Fruit fly (Drosophila melanogaster) whole organism, embryonic: ENCODE measurements around the gene CG32189.

Experiments
- CG10209 ChIP-seq: fragments of 200-800 bp; sonication (Bioruptor generic); optimal IDR thresholded peaks from 3 replicates; lab custom pipeline; 2017; ENCODE audit warnings: missing biosample characterization, mild to moderate bottlenecking, missing genetic modification characterization, missing genetic modification reagents
- CG1024 ChIP-seq: fragments of 200-800 bp; sonication (Bioruptor generic); IDR thresholded peaks from 2 replicates; pipeline ENCODE4 v1.3.6; 2022; ENCODE audit warnings: missing biosample characterization, missing genetic modification characterization
- CG10462 ChIP-seq: fragments of 200-800 bp; sonication (Bioruptor generic); optimal IDR thresholded peaks from 2 replicates; lab custom pipeline; 2016; ENCODE audit warnings: missing biosample characterization, missing genetic modification characterization
- CG11456 ChIP-seq: fragments of 200-800 bp; sonication (Bioruptor generic); IDR thresholded peaks from 3 replicates; pipeline ENCODE4 v1.3.6; 2022; ENCODE audit warnings: missing biosample characterization, missing genetic modification characterization
- CG12155 ChIP-seq: fragments of 200-800 bp; sonication (Bioruptor generic); optimal IDR thresholded peaks from 3 replicates; lab custom pipeline; 2016; ENCODE audit warnings: missing biosample characterization, missing genetic modification characterization
- CG12236 ChIP-seq: fragments of 200-800 bp; sonication (Bioruptor generic); optimal IDR thresholded peaks from 2 replicates; lab custom pipeline; 2016; ENCODE audit warnings: missing biosample characterization, missing genetic modification characterization
- CG12942 ChIP-seq: fragments of 200-800 bp; sonication (Bioruptor generic); optimal IDR thresholded peaks from 3 replicates; lab custom pipeline; 2016; ENCODE audit warnings: missing biosample characterization, missing genetic modification characterization
- CG13123 ChIP-seq: fragments of 200-800 bp; sonication (Bioruptor generic); optimal IDR thresholded peaks from 2 replicates; lab custom pipeline; 2016; ENCODE audit warnings: missing biosample characterization, missing genetic modification characterization
- CG13894 ChIP-seq: fragments of 200-800 bp; sonication (Bioruptor generic); optimal IDR thresholded peaks from 3 replicates; lab custom pipeline; 2018; ENCODE audit warnings: missing biosample characterization, mild to moderate bottlenecking, missing genetic modification characterization, moderate library complexity
- CG1647 ChIP-seq: fragments of 200-800 bp; sonication (Bioruptor generic); optimal IDR thresholded peaks from 3 replicates; lab custom pipeline; 2016; ENCODE audit warnings: missing biosample characterization, missing genetic modification characterization
- CG16779 ChIP-seq: fragments of 200-800 bp; sonication (Bioruptor generic); IDR thresholded peaks from 2 replicates; pipeline ENCODE4 v1.3.6; 2022; ENCODE audit warnings: missing biosample characterization, missing genetic modification characterization
- CG17186 ChIP-seq: fragments of 200-800 bp; sonication (Bioruptor generic); optimal IDR thresholded peaks from 3 replicates; lab custom pipeline; 2017; ENCODE audit warnings: missing biosample characterization, missing genetic modification reagents, missing genetic modification characterization
- CG18262 ChIP-seq: fragments of 200-800 bp; optimal IDR thresholded peaks from 3 replicates; lab custom pipeline; 2019; ENCODE audit warnings: missing biosample characterization, mild to moderate bottlenecking, missing genetic modification characterization, moderate library complexity
- CG2116 ChIP-seq: fragments of 200-800 bp; sonication (Bioruptor generic); optimal IDR thresholded peaks from 3 replicates; lab custom pipeline; 2018; ENCODE audit warnings: missing biosample characterization, mild to moderate bottlenecking, missing genetic modification characterization
- CG2199 ChIP-seq: fragments of 200-800 bp; sonication (Bioruptor generic); IDR thresholded peaks from 3 replicates; pipeline ENCODE4 v1.3.6; 2022; ENCODE audit warnings: missing biosample characterization, missing genetic modification characterization
- CG34422 ChIP-seq: fragments of 200-800 bp; sonication (Bioruptor generic); IDR thresholded peaks from 3 replicates; pipeline ENCODE4 v1.3.6; 2022; ENCODE audit warnings: missing biosample characterization, missing genetic modification characterization
- CG5180 ChIP-seq: fragments of 200-800 bp; sonication (Bioruptor generic); optimal IDR thresholded peaks from 3 replicates; lab custom pipeline; 2017; ENCODE audit warnings: missing biosample characterization, missing genetic modification characterization, mild to moderate bottlenecking, moderate library complexity, missing genetic modification reagents
- CG6813 ChIP-seq: fragments of 200-800 bp; sonication (Bioruptor generic); optimal IDR thresholded peaks from 2 replicates; lab custom pipeline; 2017; ENCODE audit warnings: missing biosample characterization, missing genetic modification characterization, mild to moderate bottlenecking, moderate library complexity, missing genetic modification reagents
- CG7271 ChIP-seq: fragments of 200-800 bp; sonication (Bioruptor generic); optimal IDR thresholded peaks from 2 replicates; lab custom pipeline; 2018; ENCODE audit warnings: missing biosample characterization, mild to moderate bottlenecking, missing genetic modification characterization, moderate library complexity
- CG7786 ChIP-seq: fragments of 200-800 bp; sonication (Bioruptor generic); optimal IDR thresholded peaks from 2 replicates; lab custom pipeline; 2016; ENCODE audit warnings: missing biosample characterization, missing genetic modification characterization
- CG9215 ChIP-seq: fragments of 200-800 bp; sonication (Bioruptor generic); IDR thresholded peaks from 2 replicates; pipeline ENCODE4 v1.3.6; 2022; ENCODE audit warnings: missing biosample characterization, missing genetic modification characterization
- Dad ChIP-seq: fragments of 200-800 bp; sonication (Bioruptor generic); optimal IDR thresholded peaks from 3 replicates; lab custom pipeline; 2016; ENCODE audit warnings: missing biosample characterization, missing genetic modification characterization
- Dbx ChIP-seq: fragments of 200-800 bp; sonication (Bioruptor generic); IDR thresholded peaks from 3 replicates; pipeline ENCODE4 v1.3.6; 2022; ENCODE audit warnings: missing biosample characterization, missing genetic modification characterization
- Dip3 ChIP-seq: fragments of 200-800 bp; sonication (Bioruptor generic); optimal IDR thresholded peaks from 3 replicates; lab custom pipeline; 2016; ENCODE audit warnings: missing biosample characterization, missing genetic modification characterization
- ERR ChIP-seq: fragments of 200-800 bp; sonication (Bioruptor generic); optimal IDR thresholded peaks from 2 replicates; lab custom pipeline; 2016; ENCODE audit warnings: missing biosample characterization, missing genetic modification characterization
- Fer2 ChIP-seq: fragments of 200-800 bp; sonication (Bioruptor generic); optimal IDR thresholded peaks from 2 replicates; lab custom pipeline; 2018; ENCODE audit warnings: missing biosample characterization, mild to moderate bottlenecking, missing genetic modification characterization, moderate library complexity
- H2.0 ChIP-seq: fragments of 200-800 bp; sonication (Bioruptor generic); IDR thresholded peaks from 2 replicates; pipeline ENCODE4 v1.3.6; 2022; ENCODE audit warnings: missing biosample characterization, missing genetic modification characterization
- Hey ChIP-seq: fragments of 200-800 bp; sonication (Bioruptor generic); optimal IDR thresholded peaks from 3 replicates; lab custom pipeline; 2018; ENCODE audit warnings: missing biosample characterization, mild to moderate bottlenecking, missing genetic modification characterization
- Hmr ChIP-seq: fragments of 200-800 bp; sonication (Bioruptor generic); optimal IDR thresholded peaks from 3 replicates; lab custom pipeline; 2017; ENCODE audit warnings: mild to moderate bottlenecking, missing biosample characterization, missing genetic modification reagents, missing genetic modification characterization
- Hmx ChIP-seq: fragments of 200-800 bp; sonication (Bioruptor generic); optimal IDR thresholded peaks from 2 replicates; lab custom pipeline; 2016; ENCODE audit warnings: missing biosample characterization, missing genetic modification characterization
- Max ChIP-seq: fragments of 200-800 bp; sonication (Bioruptor generic); optimal IDR thresholded peaks from 2 replicates; lab custom pipeline; 2016; ENCODE audit warnings: missing biosample characterization, mild to moderate bottlenecking, missing genetic modification characterization
- Neu2 ChIP-seq: fragments of 200-800 bp; sonication (Bioruptor generic); optimal IDR thresholded peaks from 3 replicates; lab custom pipeline; 2016; ENCODE audit warnings: missing biosample characterization, missing genetic modification characterization, borderline replicate concordance
- Side ChIP-seq: fragments of 200-800 bp; sonication (Bioruptor generic); optimal IDR thresholded peaks from 2 replicates; lab custom pipeline; 2016; ENCODE audit warnings: missing biosample characterization, missing genetic modification characterization
- Trl ChIP-seq, 3 experiments: fragments of >200 bp in 2 of 3; fragments of 200-800 bp in 1 of 3; sonication (Bioruptor generic) in 1 of 3; optimal IDR thresholded peaks; 2 replicates in 1 of 3; 3 replicates in 2 of 3; lab custom pipeline; 2016 to 2017; ENCODE audit warnings: missing biosample characterization in 1 of 3, missing genetic modification characterization in 1 of 3
- YL-1 ChIP-seq: fragments of 200-800 bp; sonication (Bioruptor generic); optimal IDR thresholded peaks from 3 replicates; lab custom pipeline; 2017; ENCODE audit warnings: missing biosample characterization, mild to moderate bottlenecking, missing genetic modification characterization
- ara ChIP-seq: fragments of 200-800 bp; sonication (Bioruptor generic); IDR thresholded peaks from 2 replicates; pipeline ENCODE4 v1.3.6; 2022; ENCODE audit warnings: missing biosample characterization, missing genetic modification characterization
- ato ChIP-seq: fragments of 200-800 bp; sonication (Bioruptor generic); IDR thresholded peaks from 2 replicates; pipeline ENCODE4 v1.3.6; 2022; ENCODE audit warnings: missing biosample characterization, missing genetic modification characterization; ENCODE audit not compliant: partially characterized antibody
- bsh ChIP-seq, 2 experiments: fragments of 200-800 bp; sonication (Bioruptor generic); optimal IDR thresholded peaks; 2 replicates each; lab custom pipeline; 2017 to 2018; ENCODE audit warnings: mild to moderate bottlenecking in 2 of 2, missing biosample characterization in 2 of 2, missing genetic modification characterization in 2 of 2, moderate library complexity in 1 of 2
- croc ChIP-seq: fragments of 200-800 bp; sonication (Bioruptor generic); conservative IDR thresholded peaks from 3 replicates; pipeline ENCODE4 v1.3.6; 2022; ENCODE audit warnings: missing biosample characterization, missing genetic modification characterization
- fd64A ChIP-seq: fragments of 200-800 bp; sonication (Bioruptor generic); optimal IDR thresholded peaks from 3 replicates; lab custom pipeline; 2018; ENCODE audit warnings: missing biosample characterization, mild to moderate bottlenecking, missing genetic modification characterization
- gcm2 ChIP-seq: fragments of 200-800 bp; sonication (Bioruptor generic); optimal IDR thresholded peaks from 2 replicates; lab custom pipeline; 2016; ENCODE audit warnings: missing biosample characterization, missing genetic modification characterization
- gt ChIP-seq: fragments of 200-800 bp; sonication (Bioruptor generic); IDR thresholded peaks from 2 replicates; pipeline ENCODE4 v1.3.6; 2022; ENCODE audit warnings: missing biosample characterization, missing genetic modification characterization
- nmo ChIP-seq: fragments of 200-800 bp; sonication (Bioruptor generic); optimal IDR thresholded peaks from 2 replicates; lab custom pipeline; 2018; ENCODE audit warnings: missing biosample characterization, mild to moderate bottlenecking, missing genetic modification characterization, moderate library complexity
- pnt ChIP-seq: fragments of 200-800 bp; sonication (Bioruptor generic); optimal IDR thresholded peaks from 3 replicates; lab custom pipeline; 2016; ENCODE audit warnings: missing biosample characterization, missing genetic modification characterization
- ranshi ChIP-seq: fragments of 200-800 bp; sonication (Bioruptor generic); IDR thresholded peaks from 2 replicates; pipeline ENCODE4 v1.3.6; 2022; ENCODE audit warnings: missing biosample characterization, missing genetic modification characterization
- scrt ChIP-seq: fragments of 200-800 bp; sonication (Bioruptor generic); optimal IDR thresholded peaks from 2 replicates; lab custom pipeline; 2018; ENCODE audit warnings: missing biosample characterization, mild to moderate bottlenecking, missing genetic modification characterization, moderate library complexity
- slp2 ChIP-seq: fragments of 200-800 bp; sonication (Bioruptor generic); optimal IDR thresholded peaks from 2 replicates; lab custom pipeline; 2016; ENCODE audit warnings: missing biosample characterization, missing genetic modification characterization
- sr ChIP-seq: fragments of 200-800 bp; sonication (Bioruptor generic); IDR thresholded peaks from 3 replicates; pipeline ENCODE4 v1.3.6; 2022; ENCODE audit warnings: missing biosample characterization, missing genetic modification characterization
- unc-4 ChIP-seq: fragments of 200-800 bp; sonication (Bioruptor generic); IDR thresholded peaks from 2 replicates; pipeline ENCODE4 v1.3.6; 2022; ENCODE audit warnings: missing biosample characterization, missing genetic modification characterization; ENCODE audit not compliant: partially characterized antibody
- vnd ChIP-seq: fragments of 200-800 bp; sonication (Bioruptor generic); IDR thresholded peaks from 3 replicates; pipeline ENCODE4 v1.3.6; 2022; ENCODE audit warnings: missing biosample characterization, missing genetic modification characterization; ENCODE audit not compliant: partially characterized antibody
- wdn ChIP-seq: fragments of 200-800 bp; sonication (Bioruptor generic); IDR thresholded peaks from 2 replicates; pipeline ENCODE4 v1.3.6; 2022; ENCODE audit warnings: missing biosample characterization, missing genetic modification characterization
- wor ChIP-seq: fragments of 200-800 bp; sonication (Bioruptor generic); IDR thresholded peaks from 2 replicates; pipeline ENCODE4 v1.3.6; 2022; ENCODE audit warnings: missing biosample characterization, missing genetic modification characterization

Gene CG32189

DNA sequence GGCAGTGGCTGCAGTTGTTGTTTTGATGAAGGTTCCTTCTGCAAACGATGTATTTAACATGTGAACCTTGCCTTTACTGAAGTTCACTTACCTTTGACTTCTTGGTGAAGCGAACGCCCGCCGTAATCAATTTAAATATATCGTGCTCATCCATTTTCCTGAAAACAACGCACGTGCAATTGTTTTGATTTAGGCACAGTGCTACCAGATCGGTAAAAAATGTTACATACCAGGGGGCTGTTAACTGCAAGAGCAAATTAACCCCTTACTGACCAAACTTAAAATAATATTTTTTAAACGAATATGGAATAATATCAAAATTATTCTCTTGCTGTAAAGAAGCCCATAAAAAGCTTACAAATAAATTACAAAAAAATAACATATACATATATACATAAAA is 30.5 kb downstream of the CG32189 start, which contains the start of gene ais (continued):
- TF ChIP-seq Fer2 (tag; lab: Kevin White, UChicago) = no peak
- no peak for TF ChIP-seq CG13894 (tag; lab: Kevin White, UChicago)
- no peak for TF ChIP-seq Hmx
- no peak for TF ChIP-seq CG2116 (GFP tag; lab: Kevin White, UChicago)
- TF ChIP-seq wor (GFP tag; lab: Robert Waterston, UW) = no peak
- TF ChIP-seq CG18262 (tag; lab: Kevin White, UChicago) = no peak
- no peak for TF ChIP-seq ara (GFP tag; lab: Robert Waterston, UW)
- no peak for TF ChIP-seq CG13123
- no peak for TF ChIP-seq H2.0 (GFP tag; lab: Robert Waterston, UW)
- peak; percentile 41 for TF ChIP-seq YL-1
- TF ChIP-seq Hmr (GFP tag; lab: Kevin White, UChicago) = peak; percentile 11
- TF ChIP-seq pnt (GFP tag; lab: Kevin White, UChicago) = no peak
- TF ChIP-seq Dip3 = no peak
- TF ChIP-seq bsh (GFP tag; optimal IDR thresholded peaks at IDR 0.05; lab: Kevin White, UChicago) = no peak
- 0 out of 3 replicates have a peak, but pooled peaks have one; percentile 10 for TF ChIP-seq CG34422 (GFP tag; lab: Robert Waterston, UW)
- no peak for TF ChIP-seq ato (GFP tag; lab: Robert Waterston, UW)
- no peak for TF ChIP-seq Side (GFP tag; lab: Kevin White, UChicago)
- TF ChIP-seq fd64A (GFP tag; lab: Kevin White, UChicago) = no peak
- TF ChIP-seq CG10462 = no peak
- TF ChIP-seq CG12155 (GFP tag; lab: Kevin White, UChicago) = no peak
- TF ChIP-seq CG6813 (GFP tag; lab: Kevin White, UChicago) = no peak
- TF ChIP-seq gcm2 (GFP tag; lab: Kevin White, UChicago) = no peak
- TF ChIP-seq Max (GFP tag; lab: Kevin White, UChicago) = peak; percentile 62
- no peak for TF ChIP-seq CG2199 (GFP tag; lab: Robert Waterston, UW)
- TF ChIP-seq Trl (optimal IDR thresholded peaks at IDR 0.05; lab: Kevin White, UChicago) = no peak
- TF ChIP-seq Trl (GFP tag; optimal IDR thresholded peaks at IDR 0.05; lab: Kevin White, UChicago) = no peak
- TF ChIP-seq ranshi = no peak
- TF ChIP-seq Neu2 (GFP tag; lab: Kevin White, UChicago) = no peak
- no peak for TF ChIP-seq scrt (GFP tag; lab: Kevin White, UChicago)
- no peak for TF ChIP-seq sr (GFP tag; lab: Robert Waterston, UW)
- no peak for TF ChIP-seq croc (GFP tag; lab: Robert Waterston, UW)
- no peak for TF ChIP-seq CG1647 (GFP tag; lab: Kevin White, UChicago)
- TF ChIP-seq CG10209 = no peak
- no peak for TF ChIP-seq CG16779 (GFP tag; lab: Robert Waterston, UW)
- TF ChIP-seq vnd (GFP tag; lab: Robert Waterston, UW) = no peak
- TF ChIP-seq CG11456 (GFP tag; lab: Robert Waterston, UW) = no peak
- TF ChIP-seq ERR (GFP tag; lab: Kevin White, UChicago) = no peak
- TF ChIP-seq Hey (tag; lab: Kevin White, UChicago) = no peak
- TF ChIP-seq wdn (GFP tag; lab: Robert Waterston, UW) = no peak
- TF ChIP-seq CG1024 = no peak
- TF ChIP-seq CG9215 (GFP tag; lab: Robert Waterston, UW) = no peak
- TF ChIP-seq gt (GFP tag; lab: Robert Waterston, UW) = no peak
- TF ChIP-seq CG12942 = no peak
- TF ChIP-seq CG7271 (tag; lab: Kevin White, UChicago) = no peak
- TF ChIP-seq CG5180 (GFP tag; lab: Kevin White, UChicago) = no peak
- no peak for TF ChIP-seq CG17186 (GFP tag; lab: Kevin White, UChicago)
- no peak for TF ChIP-seq CG12236 (GFP tag; lab: Kevin White, UChicago)
- no peak for TF ChIP-seq unc-4 (GFP tag; lab: Robert Waterston, UW)
- no peak for TF ChIP-seq slp2 (GFP tag; lab: Kevin White, UChicago)
- TF ChIP-seq Dbx (GFP tag; lab: Robert Waterston, UW) = no peak
- peak; percentile 9 for TF ChIP-seq nmo (GFP tag; lab: Kevin White, UChicago)
- no peak for TF ChIP-seq CG7786 (GFP tag; lab: Kevin White, UChicago)
- TF ChIP-seq Dad (GFP tag; lab: Kevin White, UChicago) = no peak
